Fruit fly (Drosophila melanogaster): Measurements from ENCODE around the gene RhoL.
A peak's percentile ranks its signal among the peaks of the same experiment; 100 is the strongest.

Gene RhoL

dm6 chr3R:9527907-9528842 is 25.8 kb upstream of the RhoL start:
- peak; percentile 96 for TF ChIP-seq noc (tag; optimal IDR thresholded peaks at IDR 0.05)

dm6 chr3R:9516400-9516852 is 14.0 kb upstream of the RhoL start:
- TF ChIP-seq noc (tag; optimal IDR thresholded peaks at IDR 0.05), result no peak

dm6 chr3R:9515860-9516344 is 13.5 kb upstream of the RhoL start, which contains the start of the genes mRpL47, CG8176 and Kdm3:
Gene mRpL47 (minus strand): TSS chr3R:9515908.
Gene CG8176 (plus strand): TSS chr3R:9516007.
Gene Kdm3 (plus strand): TSS chr3R:9516007.
- peak; percentile 42 for TF ChIP-seq noc (tag; optimal IDR thresholded peaks at IDR 0.05)

dm6 chr3R:9513052-9513420 is 10.7 kb upstream of the RhoL start, which contains the start of the genes Ras85D and Rlb1:
Gene Ras85D (minus strand): TSS chr3R:9513067.
Gene Rlb1 (plus strand): TSS chr3R:9513327.
- TF ChIP-seq noc (tag; optimal IDR thresholded peaks at IDR 0.05), result peak; percentile 75

- no peak for TF ChIP-seq noc (tag; optimal IDR thresholded peaks at IDR 0.05)
Measured at dm6 chr3R:9512193-9513051, 10.0 kb upstream of the RhoL start.

- TF ChIP-seq noc (tag; optimal IDR thresholded peaks at IDR 0.05), result no peak
Measured at dm6 chr3R:9510070-9510518, 7.7 kb upstream of the RhoL start, which contains the start of gene rump. Gene rump (minus strand): TSS chr3R:9510324.

dm6 chr3R:9504355-9504754 is 2.0 kb upstream of the RhoL start, which contains the start of gene CG8149:
Gene CG8149 (plus strand): TSS chr3R:9504656.
- peak; percentile 13 for TF ChIP-seq noc (tag; optimal IDR thresholded peaks at IDR 0.05)

dm6 chr3R:9503329-9504088 is 1.1 kb upstream of the RhoL start:
- TF ChIP-seq noc (tag; optimal IDR thresholded peaks at IDR 0.05), result no peak

dm6 chr3R:9501489-9502415 is 629 bp downstream of the RhoL start:
- no peak for TF ChIP-seq noc (tag; optimal IDR thresholded peaks at IDR 0.05)

- TF ChIP-seq noc (tag; optimal IDR thresholded peaks at IDR 0.05), result peak; percentile 35
Measured at dm6 chr3R:9500193-9501051, 2.0 kb downstream of the RhoL start.

- no peak for TF ChIP-seq noc (tag; optimal IDR thresholded peaks at IDR 0.05)
Measured at dm6 chr3R:9499238-9499637, 3.1 kb downstream of the RhoL start.

dm6 chr3R:9496748-9497147 is 5.6 kb downstream of the RhoL start:
- TF ChIP-seq noc (tag; optimal IDR thresholded peaks at IDR 0.05), result no peak

dm6 chr3R:9494627-9495009 is 7.8 kb downstream of the RhoL start, which contains the start of gene phu:
Gene phu (plus strand): TSS chr3R:9494801.
- TF ChIP-seq noc (tag; optimal IDR thresholded peaks at IDR 0.05), result no peak
